Worm (Caenorhabditis elegans): ENCODE results near the gene C54C6.5.
A peak's percentile ranks its signal among the peaks of the same experiment; 100 is the strongest.

The C54C6.5 gene

DNA sequence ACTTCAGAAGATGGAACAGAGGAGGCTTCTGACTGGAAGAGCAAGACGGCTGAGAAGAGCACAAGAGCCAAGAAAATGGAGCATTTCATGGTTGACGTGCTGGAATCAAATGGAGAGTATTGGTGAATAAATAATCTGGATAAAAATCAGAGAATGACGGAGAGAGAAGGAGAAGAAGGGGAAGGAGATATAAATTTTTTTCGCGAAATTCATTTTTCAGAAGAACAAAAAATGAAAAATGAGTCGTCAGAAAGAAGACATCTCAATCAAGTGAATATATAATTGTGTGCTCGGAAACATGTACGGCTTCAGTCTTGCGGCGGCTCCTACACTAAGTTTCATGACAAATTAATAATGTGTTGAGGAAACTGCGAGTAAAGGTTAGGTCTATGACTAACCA is at the start of gene C54C6.5:
TSS of gene C54C6.5 (minus strand) at position 101 of the 400 bp plus-strand sequence.
- TF ChIP-seq lin-13 (tag; optimal IDR thresholded peaks at IDR 0.05) (no peak), mep-1 (tag; optimal IDR thresholded peaks at IDR 0.05) (no peak), nhr-12 (tag; optimal IDR thresholded peaks at IDR 0.05) (no peak), elt-1 (tag; optimal IDR thresholded peaks at IDR 0.05; ENCODE audit: borderline replicate concordance, insufficient read depth) (no peak)

DNA sequence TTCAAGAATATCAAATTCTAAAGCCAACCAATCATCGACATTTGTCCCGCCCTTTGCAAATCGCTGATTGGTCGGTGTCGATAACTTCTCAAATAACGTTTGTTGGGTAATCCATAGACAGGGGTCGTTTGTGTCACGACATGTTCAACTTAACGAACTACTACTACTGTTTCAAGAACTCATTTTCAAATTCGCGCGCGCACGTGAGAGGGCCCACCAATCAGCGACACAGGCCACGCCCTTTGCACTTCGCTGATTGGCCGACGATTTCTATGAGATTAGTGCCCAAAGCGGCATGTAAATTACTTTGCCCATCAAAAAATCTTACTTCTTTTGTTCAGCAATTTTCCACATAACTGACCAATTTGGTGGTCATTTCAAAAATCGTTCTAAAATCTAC is 45.0 kb upstream of the C54C6.5 start:
- TF ChIP-seq mep-1 (tag; optimal IDR thresholded peaks at IDR 0.05) = no peak
- no peak for TF ChIP-seq ham-2 (GFP tag; optimal IDR thresholded peaks at IDR 0.05)
- no peak for TF ChIP-seq unc-62 (GFP tag; optimal IDR thresholded peaks at IDR 0.05)
- TF ChIP-seq nhr-2 (tag; optimal IDR thresholded peaks at IDR 0.05) = no peak
- TF ChIP-seq lsy-2 (tag; optimal IDR thresholded peaks at IDR 0.05) = no peak
- no peak for TF ChIP-seq elt-3 (tag; optimal IDR thresholded peaks at IDR 0.05)
- TF ChIP-seq ceh-43 (GFP tag; optimal IDR thresholded peaks at IDR 0.05) = no peak
- TF ChIP-seq sptf-1 (tag; optimal IDR thresholded peaks at IDR 0.05) = no peak
- no peak for TF ChIP-seq lin-13 (tag; optimal IDR thresholded peaks at IDR 0.05)
- no peak for TF ChIP-seq ztf-11 (tag; optimal IDR thresholded peaks at IDR 0.05)
- no peak for TF ChIP-seq drap-1 (GFP tag; optimal IDR thresholded peaks at IDR 0.05)
- no peak for TF ChIP-seq nhr-237 (tag; optimal IDR thresholded peaks at IDR 0.05)
- TF ChIP-seq snpc-4 (tag; optimal IDR thresholded peaks at IDR 0.05) = no peak
- no peak for TF ChIP-seq lin-32 (GFP tag; optimal IDR thresholded peaks at IDR 0.05)
- TF ChIP-seq nhr-28 (tag; optimal IDR thresholded peaks at IDR 0.05) = no peak
- TF ChIP-seq pha-4 (tag; optimal IDR thresholded peaks at IDR 0.05) = no peak
- TF ChIP-seq nhr-12 (tag; optimal IDR thresholded peaks at IDR 0.05) = no peak

DNA sequence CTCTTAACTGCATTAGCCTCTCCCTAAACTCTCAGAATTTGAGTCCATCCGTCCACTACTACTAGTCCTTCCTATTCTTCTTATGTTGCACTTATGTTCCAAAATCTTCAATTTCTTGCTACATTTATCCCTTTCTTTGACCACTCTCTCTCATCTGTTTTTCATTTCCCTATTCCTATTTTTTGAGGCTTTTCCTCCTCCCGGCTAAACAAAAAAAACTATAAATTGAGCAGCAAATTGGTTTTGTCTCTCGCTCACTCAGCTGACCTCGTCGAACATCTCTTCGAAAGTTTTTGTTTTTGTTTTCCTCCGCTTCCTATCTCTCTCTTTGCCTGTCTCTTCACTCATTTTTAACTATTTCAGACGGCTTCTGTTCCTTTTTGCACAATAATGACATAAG is 40.7 kb upstream of the C54C6.5 start, which contains the start of gene ptp-1:
TSS of gene ptp-1 (plus strand) at position 358 of the 400 bp plus-strand sequence.
- TF ChIP-seq unc-39 (tag; optimal IDR thresholded peaks at IDR 0.05) (no peak), ces-1 (GFP tag; optimal IDR thresholded peaks at IDR 0.05) (peak; percentile 50)

DNA sequence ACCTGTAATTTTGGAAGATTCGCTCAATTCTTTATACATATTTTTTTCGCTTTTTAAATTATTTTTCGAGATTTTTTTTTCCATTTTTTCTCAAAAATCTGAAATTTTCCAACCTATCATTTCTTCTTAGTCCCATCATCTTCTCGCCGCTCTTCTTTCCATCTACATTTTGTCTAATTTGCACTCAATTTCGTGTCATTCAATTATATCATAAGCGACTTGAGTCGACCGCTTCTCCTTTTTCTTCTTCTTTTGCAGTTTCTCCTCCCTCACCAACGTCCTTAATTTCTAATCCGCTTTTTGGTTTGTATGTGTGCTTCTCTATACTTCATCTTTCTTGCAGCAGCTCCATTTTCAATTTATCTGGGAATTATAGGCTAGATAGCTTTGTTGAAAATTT is 38.5 kb upstream of the C54C6.5 start:
- TF ChIP-seq ces-1 (GFP tag; optimal IDR thresholded peaks at IDR 0.05) = peak; percentile 88
- no peak for TF ChIP-seq blmp-1 (tag; optimal IDR thresholded peaks at IDR 0.05)
- no peak for TF ChIP-seq ztf-11 (tag; optimal IDR thresholded peaks at IDR 0.05)
- TF ChIP-seq drap-1 (GFP tag; optimal IDR thresholded peaks at IDR 0.05) = no peak
- TF ChIP-seq nhr-28 (tag; optimal IDR thresholded peaks at IDR 0.05) = no peak

DNA sequence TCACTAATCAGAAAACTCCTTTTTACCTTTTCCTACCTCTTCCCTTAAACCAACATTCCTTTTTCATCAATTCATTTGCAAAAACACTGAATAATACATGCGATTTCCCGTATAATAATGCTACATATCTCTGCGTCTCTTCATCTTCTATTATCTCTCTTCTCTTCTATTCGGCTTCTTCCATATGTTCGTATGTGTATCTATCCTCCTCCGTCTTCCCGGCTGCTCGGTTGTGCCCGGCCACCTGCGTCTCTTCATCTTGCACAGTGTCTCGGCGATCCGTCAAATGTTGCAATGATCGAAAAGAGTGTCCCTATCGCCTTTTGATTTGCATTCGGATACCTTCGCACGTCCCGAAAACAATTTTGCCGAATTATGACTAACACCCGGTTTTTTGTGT is 33.7 kb upstream of the C54C6.5 start:
- peak; percentile 38 for TF ChIP-seq ces-1 (GFP tag; optimal IDR thresholded peaks at IDR 0.05)
- TF ChIP-seq mls-2 (tag; optimal IDR thresholded peaks at IDR 0.05) = peak; percentile 45
- TF ChIP-seq lsy-2 (tag; optimal IDR thresholded peaks at IDR 0.05) = peak; percentile 4
- peak; percentile 51 for TF ChIP-seq nhr-2 (tag; optimal IDR thresholded peaks at IDR 0.05)
- TF ChIP-seq unc-120 (tag; optimal IDR thresholded peaks at IDR 0.05; ENCODE audit: poor library complexity, severe bottlenecking) = peak; percentile 82
- TF ChIP-seq cnd-1 (tag; optimal IDR thresholded peaks at IDR 0.05) = no peak
- TF ChIP-seq ham-2 (GFP tag; optimal IDR thresholded peaks at IDR 0.05) = peak; percentile 3
- TF ChIP-seq unc-62 (GFP tag; optimal IDR thresholded peaks at IDR 0.05) = peak; percentile 23
- TF ChIP-seq ztf-11 (tag; optimal IDR thresholded peaks at IDR 0.05) = no peak

DNA sequence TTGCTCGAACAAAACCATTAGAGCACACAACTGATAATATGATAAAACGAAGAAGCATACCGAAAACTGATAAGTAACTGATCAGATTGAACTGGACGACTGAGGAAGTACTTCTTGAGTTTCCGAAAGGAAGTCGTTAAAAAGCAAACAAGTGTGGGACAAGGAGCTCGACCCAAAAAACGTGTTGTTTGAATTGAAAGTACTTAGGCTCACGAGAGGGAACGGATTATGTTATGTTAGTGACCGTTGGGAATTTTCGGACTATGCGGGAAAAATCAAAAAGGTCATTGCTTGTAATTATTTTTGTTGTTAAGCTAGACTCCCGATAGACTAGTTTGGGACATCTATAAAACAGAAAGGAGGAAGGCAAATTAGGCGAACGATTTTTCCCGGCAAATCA is 32.0 kb upstream of the C54C6.5 start, which contains the start of gene C48D5.3:
TSS of gene C48D5.3 (minus strand) at position 101 of the 400 bp plus-strand sequence.
- TF ChIP-seq nhr-2 (tag; optimal IDR thresholded peaks at IDR 0.05) = no peak
- no peak for TF ChIP-seq drap-1 (GFP tag; optimal IDR thresholded peaks at IDR 0.05)
- no peak for TF ChIP-seq mep-1 (tag; optimal IDR thresholded peaks at IDR 0.05)
- TF ChIP-seq sem-2 (GFP tag; optimal IDR thresholded peaks at IDR 0.05) = no peak

DNA sequence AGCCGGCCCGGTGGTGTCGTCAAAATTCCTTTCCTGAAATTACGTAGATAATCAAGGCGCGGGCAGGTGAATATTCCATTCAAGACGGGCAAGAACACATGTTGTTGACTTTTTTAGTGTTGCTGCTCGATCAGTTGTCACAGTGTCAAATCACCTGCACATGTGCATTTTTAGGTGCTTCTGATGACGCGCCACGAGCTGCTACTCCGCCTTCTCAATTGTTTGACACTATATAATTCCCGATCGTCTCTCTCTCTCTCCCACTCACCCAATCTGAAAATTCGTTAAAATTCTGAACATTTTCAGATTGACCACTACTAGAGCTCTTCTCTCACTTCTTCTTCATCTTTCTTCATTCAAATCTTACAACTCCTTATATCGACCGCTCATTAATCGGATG is 23.6 kb upstream of the C54C6.5 start, which contains the start of gene nhr-6:
TSS of gene nhr-6 (plus strand) at position 301 of the 400 bp plus-strand sequence.
- TF ChIP-seq ztf-11 (tag; optimal IDR thresholded peaks at IDR 0.05) (no peak), elt-1 (tag; optimal IDR thresholded peaks at IDR 0.05; ENCODE audit: borderline replicate concordance, insufficient read depth) (no peak), hlh-1 (tag; optimal IDR thresholded peaks at IDR 0.05) (no peak), nhr-12 (tag; optimal IDR thresholded peaks at IDR 0.05) (no peak), lin-13 (tag; optimal IDR thresholded peaks at IDR 0.05) (no peak), lin-32 (GFP tag; optimal IDR thresholded peaks at IDR 0.05) (no peak), nhr-237 (tag; optimal IDR thresholded peaks at IDR 0.05) (no peak), unc-39 (tag; optimal IDR thresholded peaks at IDR 0.05) (no peak), tbx-8 (GFP tag; optimal IDR thresholded peaks at IDR 0.05) (no peak), elt-3 (tag; optimal IDR thresholded peaks at IDR 0.05) (no peak), bed-3 (GFP tag; optimal IDR thresholded peaks at IDR 0.05) (no peak), nhr-76 (tag; optimal IDR thresholded peaks at IDR 0.05) (no peak), sem-2 (GFP tag; optimal IDR thresholded peaks at IDR 0.05) (no peak), mab-5 (tag; optimal IDR thresholded peaks at IDR 0.05) (no peak), mls-2 (tag; optimal IDR thresholded peaks at IDR 0.05) (no peak), drap-1 (GFP tag; optimal IDR thresholded peaks at IDR 0.05) (no peak), unc-62 (GFP tag; optimal IDR thresholded peaks at IDR 0.05) (no peak), ceh-83 (GFP tag; optimal IDR thresholded peaks at IDR 0.05) (no peak), ceh-43 (GFP tag; optimal IDR thresholded peaks at IDR 0.05) (no peak), unc-120 (tag; optimal IDR thresholded peaks at IDR 0.05; ENCODE audit: poor library complexity, severe bottlenecking) (no peak)

Measured in whole organism, mixed stage, embryonic.